Worm (Caenorhabditis elegans) whole organism, L1 larva: ENCODE data around the gene swm-1.

Experiments used
- aha-1 ChIP-seq: fragments of 150-350 bp; optimal IDR thresholded peaks from 2 replicates; lab custom pipeline; 2014; ENCODE audit warnings: missing biosample characterization, missing genetic modification characterization
- alr-1 ChIP-seq: fragments of 200-800 bp; sonication (Bioruptor generic); optimal IDR thresholded peaks from 2 replicates; lab custom pipeline; 2018; ENCODE audit warnings: borderline replicate concordance, mild to moderate bottlenecking, missing genetic modification characterization, missing compliant biosample characterization
- egl-13 ChIP-seq: sonication (generic microtip); optimal IDR thresholded peaks from 2 replicates; lab custom pipeline; 2016; ENCODE audit warnings: missing genotype, missing genetic modification reagents, missing genetic modification characterization, missing compliant biosample characterization
- nhr-12 ChIP-seq: sonication (generic microtip); optimal IDR thresholded peaks from 2 replicates; lab custom pipeline; 2017; ENCODE audit warnings: missing biosample characterization, missing genetic modification characterization
- snpc-4 ChIP-seq: fragments of 150-350 bp; optimal IDR thresholded peaks from 2 replicates; lab custom pipeline; 2014; ENCODE audit warnings: missing biosample characterization, missing genetic modification characterization

DNA sequence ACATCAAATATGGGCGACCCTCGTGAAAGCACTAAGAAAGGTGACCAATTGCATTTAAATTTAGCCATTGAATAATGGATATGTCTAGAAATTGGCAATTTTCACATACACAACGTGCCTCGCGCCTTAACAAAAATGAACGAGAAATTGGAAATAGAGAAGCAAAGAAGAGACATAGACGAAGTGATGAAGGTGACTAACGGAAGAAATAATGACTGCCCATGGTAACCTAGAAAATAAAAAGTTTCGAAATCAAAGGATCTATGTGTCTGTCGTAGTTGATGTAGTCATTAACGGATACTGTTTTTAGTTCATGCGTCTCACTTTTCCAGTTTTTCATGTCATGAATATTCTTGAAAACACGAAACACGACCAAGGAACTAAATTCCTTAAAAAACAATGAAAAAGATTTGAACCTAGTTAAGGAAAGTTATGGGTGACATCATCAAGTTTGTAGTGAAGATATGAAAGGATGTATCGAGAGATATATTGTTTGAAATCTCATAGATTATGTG is 23.5 kb upstream of the swm-1 start:
- TF ChIP-seq egl-13 (tag; lab: Kevin White, UChicago) (no peak), nhr-12 (tag; lab: Kevin White, UChicago) (no peak), snpc-4 (tag; lab: Kevin White, UChicago) (no peak), aha-1 (tag; lab: Kevin White, UChicago) (no peak), alr-1 (no peak)
